Worm (Caenorhabditis elegans): ENCODE results near the gene ZK287.4.

DNA sequence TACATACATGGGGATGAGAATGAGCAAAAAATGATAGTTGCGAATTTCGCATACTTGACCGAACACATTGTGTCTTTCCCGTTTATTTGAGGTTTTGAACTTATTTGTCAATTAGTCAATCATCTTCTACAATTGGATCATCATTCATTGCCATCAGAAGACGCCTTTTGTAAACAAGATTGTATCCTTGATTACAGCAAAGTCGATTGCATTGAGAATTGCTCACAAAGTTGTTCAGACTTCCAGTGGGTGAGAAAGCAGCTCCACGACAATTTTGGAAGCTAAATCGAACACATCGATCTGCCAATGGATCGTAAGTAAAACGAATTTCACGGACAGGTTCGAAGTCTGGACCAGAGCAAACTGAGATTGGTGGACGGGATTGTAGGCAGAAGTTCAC lies 5.2 kb downstream of the ZK287.4 start:
- no peak for TF ChIP-seq pqm-1 (tag; optimal IDR thresholded peaks at IDR 0.05)
- TF ChIP-seq lin-11 (tag; optimal IDR thresholded peaks at IDR 0.05): no peak
- TF ChIP-seq hlh-8 (tag; optimal IDR thresholded peaks at IDR 0.05): no peak
- no peak for TF ChIP-seq pha-4 (tag; optimal IDR thresholded peaks at IDR 0.05)
- TF ChIP-seq unc-55 (GFP tag; optimal IDR thresholded peaks at IDR 0.05): no peak
- TF ChIP-seq C38D4.7 (GFP tag; optimal IDR thresholded peaks at IDR 0.05): no peak
- TF ChIP-seq ceh-2 (tag; optimal IDR thresholded peaks at IDR 0.05): no peak
- no peak for TF ChIP-seq nhr-11 (tag; optimal IDR thresholded peaks at IDR 0.05)
- TF ChIP-seq elt-2 (tag; optimal IDR thresholded peaks at IDR 0.05): no peak
- no peak for TF ChIP-seq sox-4 (tag; optimal IDR thresholded peaks at IDR 0.05)
- no peak for TF ChIP-seq pros-1 (tag; optimal IDR thresholded peaks at IDR 0.05)
- TF ChIP-seq pag-3 (tag; optimal IDR thresholded peaks at IDR 0.05; ENCODE audit: borderline replicate concordance): no peak
- TF ChIP-seq hlh-30 (tag; optimal IDR thresholded peaks at IDR 0.05; ENCODE audit: insufficient read depth): no peak
- no peak for TF ChIP-seq unc-42 (tag; optimal IDR thresholded peaks at IDR 0.05)

All from whole organism, late embryonic.